Worm (Caenorhabditis elegans) whole organism, early embryonic: ENCODE measurements around the gene comt-2.

ENCODE experiments used
- B0310.2 ChIP-seq: sonication (generic microtip); optimal IDR thresholded peaks from 2 replicates; lab custom pipeline; 2016; ENCODE audit warnings: mild to moderate bottlenecking, missing genetic modification characterization, missing compliant biosample characterization
- aly-1 ChIP-seq: sonication (generic microtip); optimal IDR thresholded peaks from 2 replicates; lab custom pipeline; 2016; ENCODE audit warnings: missing genetic modification characterization, missing compliant biosample characterization
- ama-1 ChIP-seq: fragments of 150-350 bp; optimal IDR thresholded peaks from 2 replicates; lab custom pipeline; 2014
- ceh-13 ChIP-seq: fragments of 200-800 bp; sonication (Bioruptor generic); optimal IDR thresholded peaks from 2 replicates; lab custom pipeline; 2018; ENCODE audit warnings: mild to moderate bottlenecking, missing genetic modification characterization, missing compliant biosample characterization
- ceh-36 ChIP-seq: sonication (generic microtip); optimal IDR thresholded peaks from 2 replicates; lab custom pipeline; 2016; ENCODE audit warnings: missing genetic modification characterization, inconsistent platforms, missing compliant biosample characterization
- ets-7 ChIP-seq: sonication (generic microtip); optimal IDR thresholded peaks from 2 replicates; lab custom pipeline; 2016; ENCODE audit warnings: missing genotype, missing genetic modification characterization, missing compliant biosample characterization
- flt-1 ChIP-seq: fragments of 200-800 bp; sonication (Bioruptor generic); IDR thresholded peaks from 2 replicates; pipeline ENCODE4 v1.3.6; 2022; ENCODE audit warnings: missing genetic modification characterization, missing compliant biosample characterization
- hnd-1 ChIP-seq: sonication (generic microtip); optimal IDR thresholded peaks from 2 replicates; lab custom pipeline; 2016; ENCODE audit warnings: missing genetic modification characterization, missing compliant biosample characterization
- pes-1 ChIP-seq: fragments of 200-800 bp; sonication (Bioruptor generic); IDR thresholded peaks from 2 replicates; pipeline ENCODE4 v1.3.6; 2022; ENCODE audit warnings: missing genetic modification reagents, missing genetic modification characterization, missing compliant biosample characterization
- sea-1 ChIP-seq: fragments of 200-800 bp; sonication (Bioruptor generic); conservative IDR thresholded peaks from 2 replicates; pipeline ENCODE4 v1.3.6; 2022; ENCODE audit warnings: missing genetic modification characterization, missing compliant biosample characterization
- tbx-37 ChIP-seq: fragments of 200-800 bp; sonication (Bioruptor generic); conservative IDR thresholded peaks from 2 replicates; pipeline ENCODE4 v1.3.6; 2022; ENCODE audit warnings: missing genetic modification reagents, missing genetic modification characterization, missing compliant biosample characterization
- tra-4 ChIP-seq: sonication (generic microtip); optimal IDR thresholded peaks from 2 replicates; lab custom pipeline; 2017; ENCODE audit warnings: missing genetic modification characterization, missing compliant biosample characterization

ce11 chrV:16497504-16497903 is 3.2 kb upstream of the comt-2 start, which contains the start of gene srh-136:
- TF ChIP-seq pes-1 (GFP tag; lab: Robert Waterston, UW) (no peak), ama-1 (no peak), tbx-37 (no peak), aly-1 (no peak), ets-7 (no peak), B0310.2 (tag; lab: Kevin White, UChicago) (no peak), flt-1 (no peak), ceh-36 (no peak), ceh-13 (GFP tag; lab: Kevin White, UChicago) (no peak), hnd-1 (tag; lab: Kevin White, UChicago) (no peak), sea-1 (GFP tag; lab: Robert Waterston, UW) (no peak), tra-4 (tag; lab: Kevin White, UChicago) (no peak)
